Worm (Caenorhabditis elegans) whole organism, L2 larva: ENCODE data around the gene R04B3.1.

Source experiments
- fos-1 ChIP-seq: fragments of 150-350 bp; optimal IDR thresholded peaks from 2 replicates; lab custom pipeline; 2014; ENCODE audit warnings: missing biosample characterization, missing genetic modification characterization
- nhr-77 ChIP-seq: fragments of 150-350 bp; optimal IDR thresholded peaks from 2 replicates; lab custom pipeline; 2014; ENCODE audit warnings: missing biosample characterization, missing genetic modification characterization
- unc-62 ChIP-seq: fragments of 150-350 bp; optimal IDR thresholded peaks from 2 replicates; lab custom pipeline; 2014; ENCODE audit warnings: missing biosample characterization, missing genetic modification reagents, missing genetic modification characterization

DNA sequence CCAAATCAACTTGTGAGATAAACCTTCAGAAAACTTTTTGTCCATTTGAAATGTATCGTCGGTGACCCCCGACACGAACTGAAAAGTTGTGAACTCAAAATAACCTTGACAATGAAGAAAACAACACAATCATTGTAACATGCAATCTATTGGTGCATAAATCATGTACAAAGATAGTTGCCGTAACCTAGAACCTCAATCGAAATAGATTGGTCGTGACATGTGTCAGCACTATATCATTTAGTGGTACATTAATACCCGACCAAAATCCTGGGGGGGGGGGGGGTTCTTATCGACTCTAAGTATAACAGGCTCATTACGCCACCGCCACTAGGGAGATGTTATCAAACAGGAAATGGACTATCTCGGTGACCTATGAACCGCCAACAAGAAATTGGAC lies 44.3 kb downstream of the R04B3.1 start:
- TF ChIP-seq unc-62 (GFP tag; lab: Kevin White, UChicago) (no peak), fos-1 (tag; lab: Kevin White, UChicago) (no peak), nhr-77 (tag; lab: Kevin White, UChicago) (no peak)
